Worm (Caenorhabditis elegans) whole organism, L3 larva: Measurements from ENCODE around the gene Y57G7A.5.

Experiments used
- R02D3.7 ChIP-seq: fragments of 150-350 bp; optimal IDR thresholded peaks from 2 replicates; lab custom pipeline; 2014; ENCODE audit warnings: missing biosample characterization, missing genetic modification characterization
- ZK546.5 ChIP-seq: sonication (generic microtip); optimal IDR thresholded peaks from 2 replicates; lab custom pipeline; 2017; ENCODE audit warnings: missing biosample characterization, missing genetic modification characterization
- aly-2 ChIP-seq: fragments of 150-350 bp; optimal IDR thresholded peaks from 2 replicates; lab custom pipeline; 2014; ENCODE audit warnings: missing biosample characterization, missing genetic modification characterization
- ama-1 ChIP-seq: fragments of 150-350 bp; optimal IDR thresholded peaks from 2 replicates; lab custom pipeline; 2018
- ceh-16 ChIP-seq: sonication (generic microtip); optimal IDR thresholded peaks from 2 replicates; lab custom pipeline; 2017; ENCODE audit warnings: missing biosample characterization, missing genetic modification characterization
- ceh-28 ChIP-seq: fragments of 150-350 bp; optimal IDR thresholded peaks from 2 replicates; lab custom pipeline; 2014; ENCODE audit warnings: missing biosample characterization, missing genetic modification reagents, missing genetic modification characterization
- ceh-82 ChIP-seq: fragments of 150-350 bp; optimal IDR thresholded peaks from 2 replicates; lab custom pipeline; 2014; ENCODE audit warnings: missing biosample characterization, missing genetic modification characterization
- ceh-9 ChIP-seq: sonication (generic microtip); optimal IDR thresholded peaks from 2 replicates; lab custom pipeline; 2018; ENCODE audit warnings: missing biosample characterization, missing genetic modification characterization
- daf-12 ChIP-seq: fragments of 150-350 bp; optimal IDR thresholded peaks from 2 replicates; lab custom pipeline; 2014; ENCODE audit warnings: missing biosample characterization, missing genetic modification reagents, missing genetic modification characterization
- egl-27 ChIP-seq: sonication (generic microtip); optimal IDR thresholded peaks from 4 replicates; lab custom pipeline; 2017; ENCODE audit warnings: missing biosample characterization, missing genetic modification reagents, missing genetic modification characterization
- egl-5 ChIP-seq: fragments of 150-350 bp; optimal IDR thresholded peaks from 2 replicates; lab custom pipeline; 2017; ENCODE audit warnings: missing biosample characterization, missing genetic modification reagents, missing genetic modification characterization, inconsistent platforms
- elt-1 ChIP-seq: fragments of 150-350 bp; optimal IDR thresholded peaks from 2 replicates; lab custom pipeline; 2014; ENCODE audit warnings: missing biosample characterization, missing genetic modification characterization
- elt-2 ChIP-seq: sonication (generic microtip); optimal IDR thresholded peaks from 2 replicates; lab custom pipeline; 2016; ENCODE audit warnings: missing genetic modification reagents, mild to moderate bottlenecking, missing genetic modification characterization, missing compliant biosample characterization
- eor-1 ChIP-seq, 2 experiments: fragments of 150-350 bp; optimal IDR thresholded peaks; 2 replicates each; lab custom pipeline; 2014 to 2018; ENCODE audit warnings: missing biosample characterization in 2 of 2, missing genetic modification characterization in 2 of 2
- fkh-10 ChIP-seq: sonication (generic microtip); optimal IDR thresholded peaks from 2 replicates; lab custom pipeline; 2017; ENCODE audit warnings: missing biosample characterization, missing genetic modification reagents, missing genetic modification characterization
- fkh-2 ChIP-seq: fragments of 150-350 bp; optimal IDR thresholded peaks from 2 replicates; lab custom pipeline; 2014; ENCODE audit warnings: missing biosample characterization, missing genetic modification reagents, missing genetic modification characterization
- fos-1 ChIP-seq: fragments of 150-350 bp; optimal IDR thresholded peaks from 2 replicates; lab custom pipeline; 2014; ENCODE audit warnings: missing biosample characterization, missing genetic modification characterization
- hmg-11 ChIP-seq: sonication (generic microtip); optimal IDR thresholded peaks from 2 replicates; lab custom pipeline; 2016; ENCODE audit warnings: missing genetic modification characterization, missing compliant biosample characterization
- jun-1 ChIP-seq: fragments of 150-350 bp; optimal IDR thresholded peaks from 2 replicates; lab custom pipeline; 2014; ENCODE audit warnings: missing biosample characterization, missing genetic modification reagents, missing genetic modification characterization
- lin-15B ChIP-seq: fragments of 150-350 bp; optimal IDR thresholded peaks from 2 replicates; lab custom pipeline; 2014; ENCODE audit warnings: missing biosample characterization, missing genetic modification characterization
- lin-39 ChIP-seq: fragments of 150-350 bp; optimal IDR thresholded peaks from 2 replicates; lab custom pipeline; 2018; ENCODE audit warnings: missing biosample characterization, missing genetic modification reagents, missing genetic modification characterization
- lsy-12 ChIP-seq: sonication (generic microtip); optimal IDR thresholded peaks from 2 replicates; lab custom pipeline; 2016; ENCODE audit warnings: mild to moderate bottlenecking, missing genetic modification characterization, missing compliant biosample characterization
- mdl-1 ChIP-seq: fragments of 150-350 bp; optimal IDR thresholded peaks from 2 replicates; lab custom pipeline; 2014; ENCODE audit warnings: missing biosample characterization, missing genetic modification characterization
- mml-1 ChIP-seq: fragments of 150-350 bp; sonication (generic microtip); optimal IDR thresholded peaks from 3 replicates; lab custom pipeline; 2014; ENCODE audit warnings: missing biosample characterization, missing genetic modification characterization
- nfya-1 ChIP-seq: sonication (generic microtip); optimal IDR thresholded peaks from 2 replicates; lab custom pipeline; 2017; ENCODE audit warnings: missing genetic modification characterization, mild to moderate bottlenecking, missing compliant biosample characterization, antibody characterized with exemption, moderate library complexity; ENCODE audit not compliant: insufficient read depth
- nhr-11 ChIP-seq: fragments of 150-350 bp; optimal IDR thresholded peaks from 2 replicates; lab custom pipeline; 2014; ENCODE audit warnings: missing biosample characterization, missing genetic modification characterization
- nhr-12 ChIP-seq: fragments of 150-350 bp; optimal IDR thresholded peaks from 2 replicates; lab custom pipeline; 2014; ENCODE audit warnings: missing biosample characterization, missing genetic modification characterization
- nhr-23 ChIP-seq: fragments of 150-350 bp; optimal IDR thresholded peaks from 2 replicates; lab custom pipeline; 2014; ENCODE audit warnings: missing biosample characterization, missing genetic modification reagents, missing genetic modification characterization
- nhr-237 ChIP-seq: fragments of 150-350 bp; optimal IDR thresholded peaks from 2 replicates; lab custom pipeline; 2014; ENCODE audit warnings: missing biosample characterization, missing genetic modification characterization
- nhr-25 ChIP-seq: sonication (generic microtip); optimal IDR thresholded peaks from 2 replicates; lab custom pipeline; 2017; ENCODE audit warnings: missing biosample characterization, missing genetic modification characterization
- nhr-28 ChIP-seq: fragments of 150-350 bp; optimal IDR thresholded peaks from 2 replicates; lab custom pipeline; 2014; ENCODE audit warnings: missing biosample characterization, missing genetic modification characterization
- nhr-43 ChIP-seq: sonication (generic microtip); optimal IDR thresholded peaks from 2 replicates; lab custom pipeline; 2016; ENCODE audit warnings: mild to moderate bottlenecking, missing genetic modification characterization, missing compliant biosample characterization; ENCODE audit not compliant: poor library complexity, severe bottlenecking
- nhr-67 ChIP-seq: fragments of 150-350 bp; optimal IDR thresholded peaks from 2 replicates; lab custom pipeline; 2014; ENCODE audit warnings: missing biosample characterization, missing genetic modification characterization
- nhr-76 ChIP-seq: fragments of 150-350 bp; sonication (generic microtip); optimal IDR thresholded peaks from 5 replicates; lab custom pipeline; 2014; ENCODE audit warnings: missing biosample characterization, missing genetic modification characterization
- nhr-77 ChIP-seq: fragments of 150-350 bp; optimal IDR thresholded peaks from 2 replicates; lab custom pipeline; 2014; ENCODE audit warnings: missing biosample characterization, missing genetic modification characterization
- pha-4 ChIP-seq: fragments of 150-350 bp; optimal IDR thresholded peaks from 2 replicates; lab custom pipeline; 2014; ENCODE audit warnings: missing biosample characterization, missing genetic modification reagents, missing genetic modification characterization
- pqm-1 ChIP-seq: fragments of 150-350 bp; optimal IDR thresholded peaks from 2 replicates; lab custom pipeline; 2017; ENCODE audit warnings: missing biosample characterization, missing genetic modification characterization, inconsistent platforms
- sea-2 ChIP-seq: fragments of 150-350 bp; sonication (generic microtip); optimal IDR thresholded peaks from 4 replicates; lab custom pipeline; 2014; ENCODE audit warnings: missing biosample characterization, missing genetic modification reagents, missing genetic modification characterization
- tbx-2 ChIP-seq: sonication (generic microtip); optimal IDR thresholded peaks from 2 replicates; lab custom pipeline; 2016; ENCODE audit warnings: mild to moderate bottlenecking, missing genetic modification characterization, missing compliant biosample characterization
- unc-62 ChIP-seq: fragments of 150-350 bp; sonication (generic microtip); optimal IDR thresholded peaks from 4 replicates; lab custom pipeline; 2014; ENCODE audit warnings: missing biosample characterization, missing genetic modification reagents, missing genetic modification characterization
- zag-1 ChIP-seq: fragments of 150-350 bp; optimal IDR thresholded peaks from 2 replicates; lab custom pipeline; 2014; ENCODE audit warnings: missing biosample characterization, missing genetic modification characterization
- ztf-11 ChIP-seq: fragments of 150-350 bp; optimal IDR thresholded peaks from 2 replicates; lab custom pipeline; 2014; ENCODE audit warnings: missing biosample characterization, missing genetic modification characterization
- ztf-4 ChIP-seq: fragments of 150-350 bp; optimal IDR thresholded peaks from 2 replicates; lab custom pipeline; 2014; ENCODE audit warnings: missing biosample characterization, missing genetic modification characterization

Gene Y57G7A.5

ce11 chrII:1236479-1236878 lies 38.9 kb downstream of the Y57G7A.5 start:
- TF ChIP-seq jun-1 (tag; lab: Kevin White, UChicago) = no peak
- TF ChIP-seq nhr-76 (tag; lab: Kevin White, UChicago) = no peak
- no peak for TF ChIP-seq nfya-1 (tag; lab: Kevin White, UChicago)
- TF ChIP-seq lin-39 = no peak
- TF ChIP-seq nhr-43 = no peak
- no peak for TF ChIP-seq ztf-11
- no peak for TF ChIP-seq ama-1
- TF ChIP-seq elt-1 (tag; lab: Kevin White, UChicago) = peak; percentile 5
- no peak for TF ChIP-seq unc-62 (GFP tag; lab: Kevin White, UChicago)
- TF ChIP-seq nhr-23 (tag; lab: Kevin White, UChicago) = peak; percentile 58
- TF ChIP-seq hmg-11 (tag; lab: Kevin White, UChicago) = no peak
- TF ChIP-seq mdl-1 (tag; lab: Kevin White, UChicago) = no peak
- TF ChIP-seq nhr-12 (tag; lab: Kevin White, UChicago) = no peak
- no peak for TF ChIP-seq nhr-237 (tag; lab: Kevin White, UChicago)
- no peak for TF ChIP-seq lin-15B (tag; lab: Kevin White, UChicago)
- TF ChIP-seq tbx-2 (tag; lab: Kevin White, UChicago) = no peak
- TF ChIP-seq lsy-12 = peak; percentile 54
- TF ChIP-seq nhr-25 (tag; lab: Kevin White, UChicago) = peak; percentile 36
- TF ChIP-seq nhr-77 (tag; lab: Kevin White, UChicago) = no peak
- TF ChIP-seq egl-5 (tag; lab: Kevin White, UChicago) = no peak
- no peak for TF ChIP-seq eor-1 (tag; optimal IDR thresholded peaks at IDR 0.05; lab: Kevin White, UChicago)
- no peak for TF ChIP-seq zag-1 (tag; lab: Kevin White, UChicago)
- no peak for TF ChIP-seq aly-2 (tag; lab: Kevin White, UChicago)
- no peak for TF ChIP-seq nhr-28
- no peak for TF ChIP-seq nhr-67 (tag; lab: Kevin White, UChicago)
- no peak for TF ChIP-seq elt-2 (tag; lab: Kevin White, UChicago)
- no peak for TF ChIP-seq ceh-16 (tag; lab: Kevin White, UChicago)
- no peak for TF ChIP-seq ceh-9 (tag; lab: Kevin White, UChicago)
- no peak for TF ChIP-seq R02D3.7 (tag; lab: Kevin White, UChicago)
- no peak for TF ChIP-seq nhr-11 (tag; lab: Kevin White, UChicago)
- no peak for TF ChIP-seq pqm-1
- TF ChIP-seq mml-1 = no peak
- no peak for TF ChIP-seq ceh-28 (tag; lab: Kevin White, UChicago)
- no peak for TF ChIP-seq ZK546.5 (tag; lab: Kevin White, UChicago)
- peak; percentile 19 for TF ChIP-seq sea-2 (GFP tag; lab: Kevin White, UChicago)
- TF ChIP-seq pha-4 (tag; lab: Kevin White, UChicago) = peak; percentile 21

DNA sequence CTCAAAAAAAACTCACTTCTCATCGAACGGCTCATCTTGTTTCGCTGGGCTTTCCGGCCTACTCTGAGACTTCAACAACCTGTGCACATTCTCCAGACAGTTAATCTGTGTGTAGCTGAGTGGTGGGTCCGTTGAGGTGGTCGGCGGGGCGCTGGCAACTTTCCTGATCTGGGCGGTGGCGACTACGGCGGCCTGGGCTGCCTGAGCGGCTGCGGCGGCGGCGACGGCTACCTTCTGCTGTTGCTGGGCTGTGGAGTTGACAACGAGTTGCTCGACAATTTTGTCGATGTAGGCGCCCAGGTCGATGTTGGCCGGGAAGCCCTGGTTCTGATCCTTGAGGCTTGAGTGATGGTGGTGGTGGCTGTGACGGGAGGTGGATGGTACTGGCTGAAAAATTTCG lies 39.3 kb downstream of the Y57G7A.5 start:
- no peak for TF ChIP-seq aly-2 (tag; lab: Kevin White, UChicago)
- no peak for TF ChIP-seq ceh-16 (tag; lab: Kevin White, UChicago)
- TF ChIP-seq nhr-77 (tag; lab: Kevin White, UChicago) = no peak
- no peak for TF ChIP-seq nhr-11 (tag; lab: Kevin White, UChicago)
- no peak for TF ChIP-seq lin-15B (tag; lab: Kevin White, UChicago)
- no peak for TF ChIP-seq eor-1 (tag; optimal IDR thresholded peaks at IDR 0.05; lab: Kevin White, UChicago)
- TF ChIP-seq mdl-1 (tag; lab: Kevin White, UChicago) = no peak
- TF ChIP-seq elt-1 (tag; lab: Kevin White, UChicago) = no peak

DNA sequence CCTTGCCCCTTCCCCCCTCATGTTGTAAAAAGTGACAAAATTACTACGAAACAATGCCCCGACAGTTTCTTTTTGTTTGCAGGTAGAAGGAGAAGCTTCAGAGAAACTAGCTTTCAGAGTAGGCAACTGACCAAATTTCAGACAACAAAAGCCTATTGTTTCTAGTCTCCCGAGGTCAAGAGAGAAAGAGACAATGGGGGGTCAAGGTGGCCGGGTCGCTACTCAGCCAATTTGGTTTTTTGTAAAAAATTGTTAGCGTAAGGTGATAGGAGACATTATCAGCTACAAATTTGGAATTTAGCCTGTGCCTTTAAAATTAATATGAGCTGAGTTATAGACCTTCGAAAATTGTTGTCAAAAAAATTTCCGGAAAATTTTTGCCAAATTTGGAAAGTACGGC lies 40.4 kb downstream of the Y57G7A.5 start:
- TF ChIP-seq nhr-12 (tag; lab: Kevin White, UChicago) (no peak), aly-2 (tag; lab: Kevin White, UChicago) (no peak), nhr-25 (tag; lab: Kevin White, UChicago) (peak; percentile 53), nhr-23 (tag; lab: Kevin White, UChicago) (peak; percentile 16), ama-1 (peak; percentile 46), lsy-12 (peak; percentile 55)

DNA sequence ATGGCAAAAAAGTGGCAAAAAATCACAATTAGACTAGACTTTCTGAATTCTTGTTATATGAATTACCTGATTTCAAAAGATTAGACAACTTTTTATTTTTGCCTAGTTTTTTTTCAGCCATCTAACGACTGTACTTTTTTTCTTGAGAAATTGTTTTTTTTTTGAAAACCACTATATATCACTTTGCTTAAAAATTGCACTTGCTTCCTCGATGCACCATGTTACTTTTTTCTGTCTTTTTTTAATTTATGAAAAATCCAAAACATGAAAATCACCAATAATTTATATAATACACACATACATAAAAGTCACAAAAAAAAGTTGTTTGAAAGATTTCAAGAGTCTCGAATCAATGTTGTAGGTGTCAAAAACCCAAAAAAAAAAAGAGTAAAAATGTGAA lies 42.4 kb downstream of the Y57G7A.5 start:
- TF ChIP-seq ceh-82 (no peak), lin-39 (no peak), zag-1 (tag; lab: Kevin White, UChicago) (no peak), unc-62 (GFP tag; lab: Kevin White, UChicago) (no peak), nhr-25 (tag; lab: Kevin White, UChicago) (no peak), daf-12 (tag; lab: Kevin White, UChicago) (no peak), elt-1 (tag; lab: Kevin White, UChicago) (no peak), fkh-2 (no peak), pqm-1 (no peak), sea-2 (GFP tag; lab: Kevin White, UChicago) (no peak), nhr-43 (peak; percentile 39), ztf-11 (no peak), nhr-28 (no peak), ceh-16 (tag; lab: Kevin White, UChicago) (no peak), fkh-10 (GFP tag; lab: Kevin White, UChicago) (no peak), eor-1 (tag; optimal IDR thresholded peaks at IDR 0.05; lab: Kevin White, UChicago) (no peak), ceh-9 (tag; lab: Kevin White, UChicago) (no peak), ztf-4 (tag; lab: Kevin White, UChicago) (peak; percentile 22), lsy-12 (peak; percentile 86), egl-27 (no peak), nhr-12 (tag; lab: Kevin White, UChicago) (no peak), fos-1 (tag; lab: Kevin White, UChicago) (no peak), ama-1 (no peak), hmg-11 (tag; lab: Kevin White, UChicago) (no peak), nhr-23 (tag; lab: Kevin White, UChicago) (peak; percentile 80), ZK546.5 (tag; lab: Kevin White, UChicago) (no peak), mdl-1 (tag; lab: Kevin White, UChicago) (no peak), elt-2 (tag; lab: Kevin White, UChicago) (no peak), R02D3.7 (tag; lab: Kevin White, UChicago) (no peak)
